Worm (Caenorhabditis elegans) whole organism, late embryonic: ENCODE data around the gene nspc-12.

Experiments used
- C08G9.2 ChIP-seq: sonication (generic microtip); optimal IDR thresholded peaks from 2 replicates; lab custom pipeline; 2016; ENCODE audit warnings: mild to moderate bottlenecking, missing genetic modification characterization, moderate library complexity, missing compliant biosample characterization
- C38D4.7 ChIP-seq: fragments of 200-800 bp; sonication (Bioruptor generic); optimal IDR thresholded peaks from 2 replicates; lab custom pipeline; 2018; ENCODE audit warnings: mild to moderate bottlenecking, missing genetic modification characterization, moderate library complexity, missing compliant biosample characterization
- K02D7.2 ChIP-seq: sonication (generic microtip); optimal IDR thresholded peaks from 2 replicates; lab custom pipeline; 2017; ENCODE audit warnings: mild to moderate bottlenecking, missing genetic modification characterization, missing compliant biosample characterization
- K09A11.1 ChIP-seq: sonication (generic microtip); optimal IDR thresholded peaks from 2 replicates; lab custom pipeline; 2017; ENCODE audit warnings: antibody characterized with exemption, mild to moderate bottlenecking, missing genetic modification characterization, missing compliant biosample characterization; ENCODE audit not compliant: insufficient read depth
- Y22D7AL.16 ChIP-seq: sonication (generic microtip); optimal IDR thresholded peaks from 2 replicates; lab custom pipeline; 2016; ENCODE audit warnings: missing genetic modification characterization, missing compliant biosample characterization
- ama-1 ChIP-seq: fragments of 150-350 bp; optimal IDR thresholded peaks from 2 replicates; lab custom pipeline; 2014
- ceh-18 ChIP-seq: sonication (generic microtip); optimal IDR thresholded peaks from 2 replicates; lab custom pipeline; 2016; ENCODE audit warnings: missing genetic modification characterization, missing compliant biosample characterization
- ceh-19 ChIP-seq: fragments of 200-800 bp; sonication (Bioruptor generic); optimal IDR thresholded peaks from 2 replicates; lab custom pipeline; 2018; ENCODE audit warnings: mild to moderate bottlenecking, missing genetic modification characterization, missing compliant biosample characterization
- ceh-2 ChIP-seq: sonication (generic microtip); optimal IDR thresholded peaks from 2 replicates; lab custom pipeline; 2016; ENCODE audit warnings: missing genotype, missing genetic modification characterization, missing compliant biosample characterization
- ceh-22 ChIP-seq: sonication (generic microtip); optimal IDR thresholded peaks from 2 replicates; lab custom pipeline; 2017; ENCODE audit warnings: missing biosample characterization, missing genetic modification characterization
- ceh-24 ChIP-seq: sonication (generic microtip); optimal IDR thresholded peaks from 2 replicates; lab custom pipeline; 2016; ENCODE audit warnings: mild to moderate bottlenecking, missing genetic modification characterization, missing compliant biosample characterization
- ceh-45 ChIP-seq: fragments of 200-800 bp; sonication (Bioruptor generic); IDR thresholded peaks from 2 replicates; pipeline ENCODE4 v1.3.6; 2022; ENCODE audit warnings: missing genetic modification reagents, missing genetic modification characterization, missing compliant biosample characterization
- ceh-48 ChIP-seq: sonication (generic microtip); optimal IDR thresholded peaks from 2 replicates; lab custom pipeline; 2016; ENCODE audit warnings: missing genetic modification characterization, inconsistent platforms, missing compliant biosample characterization
- ceh-9 ChIP-seq: sonication (generic microtip); optimal IDR thresholded peaks from 2 replicates; lab custom pipeline; 2016; ENCODE audit warnings: mild to moderate bottlenecking, missing genetic modification characterization, inconsistent platforms, missing compliant biosample characterization
- dmd-4 ChIP-seq: sonication (generic microtip); optimal IDR thresholded peaks from 2 replicates; lab custom pipeline; 2016; ENCODE audit warnings: borderline replicate concordance, missing genetic modification characterization, missing compliant biosample characterization
- dve-1 ChIP-seq: sonication (generic microtip); optimal IDR thresholded peaks from 2 replicates; lab custom pipeline; 2017; ENCODE audit warnings: antibody characterized with exemption, mild to moderate bottlenecking, missing genetic modification characterization, missing compliant biosample characterization
- elt-2 ChIP-seq: sonication (generic microtip); optimal IDR thresholded peaks from 2 replicates; lab custom pipeline; 2016; ENCODE audit warnings: missing genetic modification reagents, missing genetic modification characterization, missing compliant biosample characterization
- elt-4 ChIP-seq: sonication (generic microtip); optimal IDR thresholded peaks from 2 replicates; lab custom pipeline; 2016; ENCODE audit warnings: missing genetic modification characterization, missing compliant biosample characterization
- fax-1 ChIP-seq: sonication (generic microtip); optimal IDR thresholded peaks from 2 replicates; lab custom pipeline; 2016; ENCODE audit warnings: missing genotype, missing genetic modification characterization, missing compliant biosample characterization
- hlh-30 ChIP-seq: sonication (generic microtip); optimal IDR thresholded peaks from 2 replicates; lab custom pipeline; 2017; ENCODE audit warnings: antibody characterized with exemption, missing genetic modification characterization, missing compliant biosample characterization; ENCODE audit not compliant: insufficient read depth
- hlh-8 ChIP-seq: sonication (generic microtip); optimal IDR thresholded peaks from 2 replicates; lab custom pipeline; 2016; ENCODE audit warnings: missing genotype, missing genetic modification characterization, missing compliant biosample characterization
- nhr-232 ChIP-seq: sonication (generic microtip); optimal IDR thresholded peaks from 2 replicates; lab custom pipeline; 2016; ENCODE audit warnings: missing genetic modification characterization, missing compliant biosample characterization
- npax-4 ChIP-seq: sonication (generic microtip); optimal IDR thresholded peaks from 2 replicates; lab custom pipeline; 2016; ENCODE audit warnings: missing genetic modification characterization, missing compliant biosample characterization
- odd-2 ChIP-seq: sonication (generic microtip); optimal IDR thresholded peaks from 2 replicates; lab custom pipeline; 2017; ENCODE audit warnings: antibody characterized with exemption, mild to moderate bottlenecking, missing genetic modification characterization, missing compliant biosample characterization
- pag-3 ChIP-seq: sonication (generic microtip); optimal IDR thresholded peaks from 2 replicates; lab custom pipeline; 2016; ENCODE audit warnings: missing compliant biosample characterization, missing genetic modification characterization, borderline replicate concordance
- pax-1 ChIP-seq: fragments of 150-350 bp; optimal IDR thresholded peaks from 2 replicates; lab custom pipeline; 2014; ENCODE audit warnings: missing biosample characterization, missing genetic modification characterization
- pha-2 ChIP-seq: sonication (generic microtip); optimal IDR thresholded peaks from 2 replicates; lab custom pipeline; 2017; ENCODE audit warnings: mild to moderate bottlenecking, missing genetic modification characterization, missing compliant biosample characterization
- ref-2 ChIP-seq: sonication (generic microtip); optimal IDR thresholded peaks from 2 replicates; lab custom pipeline; 2016; ENCODE audit warnings: missing genetic modification characterization, missing compliant biosample characterization
- rnt-1 ChIP-seq: sonication (generic microtip); optimal IDR thresholded peaks from 2 replicates; lab custom pipeline; 2016; ENCODE audit warnings: missing genetic modification characterization, missing compliant biosample characterization
- sox-4 ChIP-seq: sonication (generic microtip); optimal IDR thresholded peaks from 2 replicates; lab custom pipeline; 2017; ENCODE audit warnings: mild to moderate bottlenecking, missing genetic modification characterization, inconsistent platforms, missing compliant biosample characterization
- tbx-2 ChIP-seq: sonication (generic microtip); optimal IDR thresholded peaks from 2 replicates; lab custom pipeline; 2016; ENCODE audit warnings: missing genetic modification characterization, missing compliant biosample characterization
- ttx-3 ChIP-seq: sonication (generic microtip); optimal IDR thresholded peaks from 2 replicates; lab custom pipeline; 2016; ENCODE audit warnings: missing genetic modification reagents, missing genetic modification characterization, missing compliant biosample characterization
- unc-3 ChIP-seq, 2 experiments: fragments of 200-800 bp in 1 of 2; sonication (Bioruptor generic) in 1 of 2; sonication (generic microtip) in 1 of 2; conservative IDR thresholded peaks in 1 of 2; optimal IDR thresholded peaks in 1 of 2; 2 replicates each; pipeline versions ENCODE4 v1.3.6 to Lab custom; 2016 to 2022; ENCODE audit warnings: missing compliant biosample characterization in 2 of 2, missing genetic modification characterization in 2 of 2, missing genetic modification reagents in 1 of 2
- unc-55 ChIP-seq: sonication (generic microtip); optimal IDR thresholded peaks from 2 replicates; lab custom pipeline; 2017; ENCODE audit warnings: missing biosample characterization, missing genetic modification reagents, missing genetic modification characterization
- unc-86 ChIP-seq: sonication (generic microtip); optimal IDR thresholded peaks from 2 replicates; lab custom pipeline; 2016; ENCODE audit warnings: missing genetic modification characterization, missing compliant biosample characterization
- zip-5 ChIP-seq: sonication (generic microtip); optimal IDR thresholded peaks from 2 replicates; lab custom pipeline; 2016; ENCODE audit warnings: missing genetic modification characterization, missing compliant biosample characterization

nspc-12 gene

ce11 chrX:12321357-12321756, 35.1 kb downstream of the nspc-12 start, which contains the start of gene F17A2.13:
F17A2.13 (plus strand) TSS chrX:12321657.
- TF ChIP-seq fax-1 (tag; lab: Kevin White, UChicago) (no peak), ceh-24 (no peak), ama-1 (lab: Kevin White, UChicago) (no peak), K02D7.2 (tag; lab: Kevin White, UChicago) (no peak), ceh-45 (GFP tag; lab: Robert Waterston, UW) (no peak), elt-4 (tag; lab: Kevin White, UChicago) (no peak), hlh-30 (no peak), ttx-3 (tag; lab: Kevin White, UChicago) (no peak), hlh-8 (no peak), ceh-22 (tag; lab: Kevin White, UChicago) (no peak), odd-2 (tag; lab: Kevin White, UChicago) (no peak), unc-3 (GFP tag; conservative IDR thresholded peaks at IDR 0.05; lab: Robert Waterston, UW) (no peak), unc-3 (tag; optimal IDR thresholded peaks at IDR 0.05; lab: Kevin White, UChicago) (no peak), ceh-9 (no peak), elt-2 (tag; lab: Kevin White, UChicago) (no peak)

DNA sequence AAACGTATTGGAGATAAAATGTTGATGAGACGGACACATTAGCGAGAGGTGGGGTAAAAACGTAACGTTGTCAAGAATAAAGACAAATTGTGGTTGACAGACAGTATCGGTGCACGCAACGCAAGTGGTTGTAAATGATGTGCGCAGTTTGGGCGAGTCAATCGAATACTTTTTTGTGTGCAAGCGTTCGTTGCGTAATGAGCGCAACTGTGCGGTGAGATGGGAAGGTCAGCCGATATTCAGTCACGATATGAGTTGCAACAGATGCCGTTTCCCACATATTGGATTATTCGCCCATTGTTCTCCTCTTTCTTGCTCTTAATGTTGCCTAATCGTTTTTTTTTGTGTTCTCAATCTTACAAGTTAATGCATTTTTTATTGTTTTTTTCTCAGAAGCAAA, 35.7 kb downstream of the nspc-12 start, which contains the start of gene ceh-40:
ceh-40 (minus strand) TSS at position 41 of the 400 bp plus-strand sequence.
- TF ChIP-seq elt-2 (tag; lab: Kevin White, UChicago) (peak; percentile 26), C38D4.7 (GFP tag; lab: Kevin White, UChicago) (no peak), pax-1 (tag; lab: Kevin White, UChicago) (no peak), ceh-48 (tag; lab: Kevin White, UChicago) (no peak), unc-55 (GFP tag; lab: Kevin White, UChicago) (peak; percentile 49), unc-3 (GFP tag; conservative IDR thresholded peaks at IDR 0.05; lab: Robert Waterston, UW) (no peak), unc-3 (tag; optimal IDR thresholded peaks at IDR 0.05; lab: Kevin White, UChicago) (no peak), tbx-2 (peak; percentile 35)
- TF ChIP-seq, all 69 proteins: peak for 3

ce11 chrX:12317560-12317959, 38.9 kb downstream of the nspc-12 start:
- TF ChIP-seq ceh-18 (tag; lab: Kevin White, UChicago): no peak
- TF ChIP-seq ceh-24: no peak
- TF ChIP-seq Y22D7AL.16 (tag; lab: Kevin White, UChicago): no peak
- TF ChIP-seq ceh-9: no peak
- TF ChIP-seq dmd-4 (tag; lab: Kevin White, UChicago): no peak
- TF ChIP-seq ceh-19 (GFP tag; lab: Kevin White, UChicago): no peak

DNA sequence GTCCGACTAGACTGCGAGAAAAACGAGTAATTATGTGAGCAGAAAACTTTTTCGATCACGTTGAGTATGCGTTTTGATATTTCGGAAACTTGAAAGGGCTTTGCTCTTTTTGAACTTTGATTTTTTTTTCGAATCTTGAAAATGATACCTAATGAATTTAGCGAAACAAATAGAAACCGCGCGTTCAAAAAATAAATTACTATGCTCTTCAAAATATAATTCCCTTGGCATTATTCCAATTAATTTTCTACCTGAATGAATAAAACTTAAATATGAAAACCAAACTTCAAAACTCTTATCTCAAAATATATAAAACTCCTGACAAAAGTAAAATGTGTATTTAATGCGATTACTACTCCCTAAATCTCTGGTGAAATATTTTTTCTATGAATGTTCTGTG, 41.2 kb downstream of the nspc-12 start, which contains the start of gene xtr-2:
xtr-2 (plus strand) TSS at position 301 of the 400 bp plus-strand sequence.
- no peak for TF ChIP-seq npax-4 (tag; lab: Kevin White, UChicago)
- TF ChIP-seq nhr-232 (tag; lab: Kevin White, UChicago): no peak
- TF ChIP-seq K09A11.1 (tag; lab: Kevin White, UChicago): no peak
- TF ChIP-seq fax-1 (tag; lab: Kevin White, UChicago): no peak
- no peak for TF ChIP-seq pha-2 (tag; lab: Kevin White, UChicago)
- no peak for TF ChIP-seq hlh-8
- no peak for TF ChIP-seq rnt-1 (tag; lab: Kevin White, UChicago)
- no peak for TF ChIP-seq sox-4 (tag; lab: Kevin White, UChicago)
- no peak for TF ChIP-seq ceh-2 (tag; lab: Kevin White, UChicago)
- TF ChIP-seq hlh-30: no peak
- TF ChIP-seq ref-2 (tag; lab: Kevin White, UChicago): no peak

ce11 chrX:12314395-12314794, 42.1 kb downstream of the nspc-12 start:
- TF ChIP-seq dve-1 (tag; lab: Kevin White, UChicago) (no peak), dmd-4 (tag; lab: Kevin White, UChicago) (no peak), nhr-232 (tag; lab: Kevin White, UChicago) (no peak), C08G9.2 (tag; lab: Kevin White, UChicago) (no peak), pha-2 (tag; lab: Kevin White, UChicago) (no peak), pag-3 (no peak), hlh-8 (no peak), ceh-22 (tag; lab: Kevin White, UChicago) (no peak), unc-86 (tag; lab: Kevin White, UChicago) (no peak), zip-5 (no peak)
